Worm (Caenorhabditis elegans) whole organism, L4 larva: ENCODE data around the gene zak-1.

Experiments used
- F44E2.7 ChIP-seq: fragments of 200-800 bp; sonication (Bioruptor generic); IDR thresholded peaks from 2 replicates; pipeline ENCODE4 v2.1.2; 2022; ENCODE audit warnings: missing genetic modification characterization, missing compliant biosample characterization
- Y105C5A.15 ChIP-seq: fragments of 200-800 bp; sonication (Bioruptor generic); IDR thresholded peaks from 2 replicates; pipeline ENCODE4 v1.3.6; 2022; ENCODE audit warnings: missing genetic modification characterization, missing compliant biosample characterization
- aha-1 ChIP-seq: fragments of 150-350 bp; peaks from one replicate; lab custom pipeline; 2014; ENCODE audit warnings: missing biosample characterization, missing genetic modification characterization
- aly-2 ChIP-seq: sonication (generic microtip); optimal IDR thresholded peaks from 2 replicates; lab custom pipeline; 2018; ENCODE audit warnings: missing biosample characterization, missing genetic modification characterization
- ceh-20 ChIP-seq: fragments of 200-800 bp; sonication (Bioruptor generic); IDR thresholded peaks from 2 replicates; pipeline ENCODE4 v1.3.6; 2022; ENCODE audit warnings: missing genetic modification reagents, missing genetic modification characterization, missing compliant biosample characterization
- ceh-28 ChIP-seq: fragments of 150-350 bp; optimal IDR thresholded peaks from 2 replicates; lab custom pipeline; 2014; ENCODE audit warnings: missing biosample characterization, missing genetic modification reagents, missing genetic modification characterization
- ceh-32 ChIP-seq: sonication (generic microtip); optimal IDR thresholded peaks from 2 replicates; lab custom pipeline; 2016; ENCODE audit warnings: mild to moderate bottlenecking, missing genetic modification characterization, missing compliant biosample characterization; ENCODE audit not compliant: poor library complexity
- ceh-82 ChIP-seq: sonication (generic microtip); optimal IDR thresholded peaks from 2 replicates; lab custom pipeline; 2017; ENCODE audit warnings: missing biosample characterization, missing genetic modification characterization
- cey-2 ChIP-seq: sonication (generic microtip); optimal IDR thresholded peaks from 3 replicates; lab custom pipeline; 2017; ENCODE audit warnings: missing genetic modification characterization, mild to moderate bottlenecking, missing compliant biosample characterization, antibody characterized with exemption, borderline replicate concordance; ENCODE audit not compliant: insufficient read depth
- daf-16 ChIP-seq, 3 experiments: sonication (generic microtip); optimal IDR thresholded peaks; 2 replicates each; lab custom pipeline; 2016 to 2017; ENCODE audit warnings: missing genetic modification characterization in 3 of 3, missing genetic modification reagents in 3 of 3, mild to moderate bottlenecking in 2 of 3, missing compliant biosample characterization in 2 of 3, missing biosample characterization in 1 of 3, moderate library complexity in 1 of 3
- fkh-10 ChIP-seq: fragments of 150-350 bp; optimal IDR thresholded peaks from 2 replicates; lab custom pipeline; 2014; ENCODE audit warnings: missing biosample characterization, missing genetic modification reagents, missing genetic modification characterization
- fos-1 ChIP-seq: fragments of 150-350 bp; optimal IDR thresholded peaks from 2 replicates; lab custom pipeline; 2014; ENCODE audit warnings: missing biosample characterization, missing genetic modification characterization
- gei-8 ChIP-seq: fragments of 200-800 bp; sonication (Bioruptor generic); optimal IDR thresholded peaks from 2 replicates; lab custom pipeline; 2018; ENCODE audit warnings: mild to moderate bottlenecking, missing genetic modification characterization, missing compliant biosample characterization
- hlh-11 ChIP-seq: fragments of 200-800 bp; sonication (Bioruptor generic); optimal IDR thresholded peaks from 2 replicates; lab custom pipeline; 2018; ENCODE audit warnings: mild to moderate bottlenecking, missing genetic modification characterization, missing compliant biosample characterization
- hlh-30 ChIP-seq: sonication (generic microtip); optimal IDR thresholded peaks from 2 replicates; lab custom pipeline; 2017; ENCODE audit warnings: antibody characterized with exemption, mild to moderate bottlenecking, missing genetic modification characterization, missing compliant biosample characterization; ENCODE audit not compliant: insufficient read depth
- hmg-1.1 ChIP-seq: fragments of 200-800 bp; sonication (Bioruptor generic); IDR thresholded peaks from 2 replicates; pipeline ENCODE4 v1.3.6; 2022; ENCODE audit warnings: missing genetic modification reagents, missing genetic modification characterization, missing compliant biosample characterization
- lim-7 ChIP-seq: fragments of 200-800 bp; sonication (Bioruptor generic); IDR thresholded peaks from 2 replicates; pipeline ENCODE4 v1.3.6; 2022; ENCODE audit warnings: missing genetic modification characterization, missing compliant biosample characterization
- lin-13 ChIP-seq: fragments of 150-350 bp; optimal IDR thresholded peaks from 2 replicates; lab custom pipeline; 2014; ENCODE audit warnings: missing biosample characterization, missing genetic modification reagents, missing genetic modification characterization
- mdl-1 ChIP-seq, 2 experiments: fragments of 150-350 bp in 1 of 2; sonication (generic microtip) in 1 of 2; optimal IDR thresholded peaks; 2 replicates each; lab custom pipeline; 2014 to 2017; ENCODE audit warnings: missing biosample characterization in 2 of 2, missing genetic modification characterization in 2 of 2
- nhr-10 ChIP-seq: fragments of 150-350 bp; optimal IDR thresholded peaks from 2 replicates; lab custom pipeline; 2014; ENCODE audit warnings: missing biosample characterization, missing genetic modification characterization
- nhr-11 ChIP-seq: fragments of 150-350 bp; optimal IDR thresholded peaks from 2 replicates; lab custom pipeline; 2014; ENCODE audit warnings: missing biosample characterization, missing genetic modification characterization
- nhr-76 ChIP-seq: fragments of 150-350 bp; optimal IDR thresholded peaks from 2 replicates; lab custom pipeline; 2014; ENCODE audit warnings: missing biosample characterization, missing genetic modification characterization
- pha-4 ChIP-seq, 2 experiments: fragments of 150-350 bp in 1 of 2; fragments of 200-800 bp in 1 of 2; sonication (Bioruptor generic) in 1 of 2; IDR thresholded peaks in 1 of 2; optimal IDR thresholded peaks in 1 of 2; 2 replicates each; pipeline versions ENCODE4 v1.3.6 to Lab custom; 2014 to 2022; ENCODE audit warnings: missing genetic modification characterization in 2 of 2, missing genetic modification reagents in 2 of 2, missing biosample characterization in 1 of 2, missing compliant biosample characterization in 1 of 2
- skn-1 ChIP-seq: fragments of 150-350 bp; optimal IDR thresholded peaks from 2 replicates; lab custom pipeline; 2014; ENCODE audit warnings: missing biosample characterization, missing genetic modification characterization
- spr-1 ChIP-seq: sonication (generic microtip); optimal IDR thresholded peaks from 2 replicates; lab custom pipeline; 2016; ENCODE audit warnings: mild to moderate bottlenecking, missing genetic modification characterization, missing compliant biosample characterization
- tag-97 ChIP-seq: fragments of 200-800 bp; sonication (Bioruptor generic); IDR thresholded peaks from 2 replicates; pipeline ENCODE4 v1.3.6; 2022; ENCODE audit warnings: missing genetic modification characterization, missing compliant biosample characterization
- unc-130 ChIP-seq: sonication (generic microtip); optimal IDR thresholded peaks from 2 replicates; lab custom pipeline; 2016; ENCODE audit warnings: missing genetic modification reagents, missing genetic modification characterization, missing compliant biosample characterization
- unc-62 ChIP-seq, 3 experiments: fragments of 150-350 bp in 1 of 3; sonication (generic microtip); optimal IDR thresholded peaks in 2 of 3; peaks in 1 of 3; 1 replicate in 1 of 3; 2 replicates in 2 of 3; lab custom pipeline; 2014 to 2017; ENCODE audit warnings: missing biosample characterization in 3 of 3, missing genetic modification characterization in 3 of 3, missing genetic modification reagents in 3 of 3, missing genotype in 1 of 3
- zfp-2 ChIP-seq: sonication (generic microtip); optimal IDR thresholded peaks from 2 replicates; lab custom pipeline; 2016; ENCODE audit warnings: mild to moderate bottlenecking, missing genetic modification characterization, missing compliant biosample characterization
- zfp-3 ChIP-seq: fragments of 200-800 bp; sonication (Bioruptor generic); conservative IDR thresholded peaks from 2 replicates; pipeline ENCODE4 v1.3.6; 2022; ENCODE audit warnings: missing genetic modification reagents, missing genetic modification characterization, missing compliant biosample characterization
- zip-2 ChIP-seq: fragments of 150-350 bp; optimal IDR thresholded peaks from 2 replicates; lab custom pipeline; 2014; ENCODE audit warnings: missing biosample characterization, missing genetic modification characterization
- ztf-7 ChIP-seq: fragments of 150-350 bp; optimal IDR thresholded peaks from 2 replicates; lab custom pipeline; 2014; ENCODE audit warnings: missing biosample characterization, missing genetic modification characterization

zak-1 gene

DNA sequence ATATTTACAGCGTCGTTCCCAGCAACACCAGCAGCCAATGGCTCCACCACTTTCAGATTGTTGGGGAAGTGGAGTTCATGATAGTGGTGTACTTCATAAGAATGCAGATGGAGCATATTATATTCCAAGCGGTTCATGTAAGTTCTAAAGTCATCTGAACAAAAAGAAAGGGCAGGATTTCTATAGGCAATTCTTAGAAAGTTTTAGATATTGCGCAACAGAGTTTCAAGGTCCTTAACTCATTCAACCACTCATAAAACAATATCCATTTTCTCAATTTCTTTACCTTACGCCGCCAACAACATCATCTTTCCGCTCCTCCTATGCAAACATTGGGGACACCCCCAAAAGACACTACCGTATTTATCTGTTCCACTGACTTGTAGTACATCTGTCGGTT lies 25.3 kb downstream of the zak-1 start:
- TF ChIP-seq tag-97 (GFP tag; lab: Robert Waterston, UW) (no peak), ceh-32 (no peak), gei-8 (GFP tag; lab: Kevin White, UChicago) (no peak), ceh-28 (tag; lab: Kevin White, UChicago) (no peak), lim-7 (GFP tag; lab: Robert Waterston, UW) (no peak), aha-1 (peak; percentile 47), nhr-10 (tag; lab: Kevin White, UChicago) (no peak), zfp-3 (GFP tag; lab: Robert Waterston, UW) (no peak), nhr-76 (no peak), spr-1 (tag; lab: Kevin White, UChicago) (no peak), unc-62 (GFP tag; optimal IDR thresholded peaks at IDR 0.05 in 1 of 2; lab: Kevin White, UChicago) (peak in 1 of 2 experiments; percentile 45), unc-62 (tag; optimal IDR thresholded peaks at IDR 0.05; lab: Kevin White, UChicago) (no peak), Y105C5A.15 (GFP tag; lab: Robert Waterston, UW) (no peak), unc-130 (GFP tag; lab: Kevin White, UChicago) (no peak)

DNA sequence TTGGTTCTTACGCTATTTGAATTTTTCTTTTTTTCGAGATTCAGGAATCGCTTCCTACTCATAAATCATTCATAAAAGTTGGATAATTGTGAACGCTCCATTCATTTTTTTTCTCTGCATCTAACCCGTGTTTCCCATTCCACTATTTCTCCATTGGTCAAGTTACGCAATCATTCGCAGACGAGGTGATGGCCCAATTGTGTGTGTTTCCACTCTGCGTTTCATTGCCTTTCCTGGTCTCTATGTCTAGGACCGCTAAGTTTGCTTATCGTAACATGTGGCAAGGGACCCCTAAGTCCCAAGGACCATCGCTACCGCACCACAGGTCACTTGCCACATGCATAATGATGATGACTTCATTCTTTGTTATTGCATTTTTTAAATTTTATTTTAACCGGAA lies 30.5 kb downstream of the zak-1 start:
- no peak for TF ChIP-seq mdl-1 (tag; optimal IDR thresholded peaks at IDR 0.05; lab: Kevin White, UChicago)
- TF ChIP-seq fos-1 (tag; lab: Kevin White, UChicago), result no peak
- no peak for TF ChIP-seq skn-1
- TF ChIP-seq hlh-30 (tag; lab: Kevin White, UChicago), result no peak
- TF ChIP-seq aha-1, result no peak
- TF ChIP-seq zfp-3 (GFP tag; lab: Robert Waterston, UW), result no peak
- TF ChIP-seq nhr-11 (tag; lab: Kevin White, UChicago), result no peak
- TF ChIP-seq F44E2.7 (GFP tag; lab: Robert Waterston, UW), result no peak
- TF ChIP-seq zip-2 (tag; lab: Kevin White, UChicago), result no peak
- TF ChIP-seq fkh-10 (GFP tag; lab: Kevin White, UChicago), result no peak
- no peak for TF ChIP-seq ceh-20
- TF ChIP-seq hlh-11 (tag; lab: Kevin White, UChicago), result no peak
- TF ChIP-seq zfp-2 (tag; lab: Kevin White, UChicago), result no peak

DNA sequence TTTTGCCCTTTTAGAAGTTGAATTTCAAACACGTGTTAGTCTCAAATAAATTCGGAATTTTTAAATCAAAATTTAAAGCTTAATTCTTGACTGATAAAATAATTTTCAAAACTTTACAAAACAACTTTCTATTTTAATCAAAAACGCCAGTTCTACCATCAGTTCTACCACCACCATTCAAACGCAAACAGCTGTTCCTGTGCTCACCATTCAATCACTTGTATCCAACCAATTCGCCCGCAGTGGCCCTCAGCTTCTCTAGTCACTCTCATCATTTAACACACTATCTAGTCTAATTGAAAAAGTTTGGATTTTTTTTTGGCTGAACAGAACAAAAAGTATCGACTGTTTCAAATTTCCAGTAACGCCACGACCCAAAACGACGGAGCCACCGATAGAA lies 33.8 kb downstream of the zak-1 start:
- no peak for TF ChIP-seq hmg-1.1 (GFP tag; lab: Robert Waterston, UW)
- no peak for TF ChIP-seq lin-13
- no peak for TF ChIP-seq unc-130 (GFP tag; lab: Kevin White, UChicago)
- TF ChIP-seq pha-4 (GFP tag; IDR thresholded peaks at IDR 0.05; lab: Robert Waterston, UW), result no peak
- no peak for TF ChIP-seq pha-4 (tag; optimal IDR thresholded peaks at IDR 0.05; lab: Kevin White, UChicago)
- no peak for TF ChIP-seq aly-2
- TF ChIP-seq cey-2 (tag; lab: Kevin White, UChicago), result no peak
- TF ChIP-seq ceh-82, result no peak
- no peak for TF ChIP-seq ztf-7
- no peak for TF ChIP-seq F44E2.7 (GFP tag; lab: Robert Waterston, UW)

DNA sequence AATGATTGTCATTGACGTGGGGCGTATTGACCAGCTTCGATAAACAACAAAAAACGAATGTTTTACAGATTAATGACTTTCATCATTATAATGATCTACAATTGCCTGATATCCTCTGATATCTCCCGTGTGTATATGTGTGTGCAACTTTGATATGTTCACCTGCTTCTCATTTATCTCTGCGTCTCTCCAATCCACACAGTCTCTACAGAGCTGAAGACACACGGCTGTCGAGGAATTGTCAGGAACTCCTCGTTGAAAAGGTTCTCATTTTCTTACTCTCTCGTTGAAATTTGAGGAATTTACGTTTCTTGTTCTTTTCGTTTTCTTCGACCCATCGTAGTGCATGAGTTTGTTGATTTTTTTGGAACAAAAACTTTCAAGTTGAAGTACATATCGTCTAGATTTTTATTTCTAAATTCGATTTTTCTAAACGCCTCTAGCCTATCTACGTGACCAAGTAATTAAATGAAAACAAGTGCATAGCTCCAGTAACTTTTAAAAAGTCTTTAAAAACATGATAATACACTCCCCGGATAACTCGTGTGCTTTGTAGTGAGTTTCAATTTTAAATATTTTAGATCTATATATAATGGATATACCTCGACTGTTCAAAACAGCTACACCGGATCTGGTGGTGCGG lies 36.1 kb downstream of the zak-1 start, which contains the start of gene ten-1:
ten-1 (plus strand) TSS at position 593 of the 643 bp plus-strand sequence.
- TF ChIP-seq aha-1 (peak; percentile 24), daf-16 (GFP tag; optimal IDR thresholded peaks at IDR 0.05; lab: Kevin White, UChicago) (peak in 1 of 2 experiments; percentile 21), daf-16 (tag; optimal IDR thresholded peaks at IDR 0.05; lab: Kevin White, UChicago) (no peak), cey-2 (tag; lab: Kevin White, UChicago) (no peak)
